Worm (Caenorhabditis elegans): Measurements from ENCODE around the gene str-211.

Gene str-211

ce11 chrV:4918664-4919257 lies 25.4 kb downstream of the str-211 start, which contains the start of gene C02E7.6:
Gene C02E7.6, plus strand, starts transcription at chrV:4919207.
- TF ChIP-seq nhr-102 (tag; optimal IDR thresholded peaks at IDR 0.05) (peak; percentile 62), nhr-10 (tag; optimal IDR thresholded peaks at IDR 0.05) (peak; percentile 48), ztf-11 (tag; optimal IDR thresholded peaks at IDR 0.05) (no peak), lsy-2 (tag; optimal IDR thresholded peaks at IDR 0.05) (no peak), hlh-11 (tag; optimal IDR thresholded peaks at IDR 0.05) (peak; percentile 69), daf-19 (GFP tag; conservative IDR thresholded peaks at IDR 0.05) (no peak), zfp-2 (tag; optimal IDR thresholded peaks at IDR 0.05) (no peak), nhr-48 (tag; optimal IDR thresholded peaks at IDR 0.05) (peak; percentile 93), nhr-28 (tag; optimal IDR thresholded peaks at IDR 0.05) (peak; percentile 30), mxl-3 (GFP tag; optimal IDR thresholded peaks at IDR 0.05) (peak; percentile 43), aly-2 (tag; optimal IDR thresholded peaks at IDR 0.05) (no peak), spr-1 (tag; optimal IDR thresholded peaks at IDR 0.05) (peak; percentile 4), lin-13 (GFP tag; optimal IDR thresholded peaks at IDR 0.05) (no peak), arid-1 (GFP tag; conservative IDR thresholded peaks at IDR 0.05) (no peak), pha-4 (GFP tag; IDR thresholded peaks at IDR 0.05) (no peak), pha-4 (tag; optimal IDR thresholded peaks at IDR 0.05) (no peak), mdl-1 (tag; optimal IDR thresholded peaks at IDR 0.05) (peak in 1 of 2 experiments; percentile 6), ceh-32 (tag; optimal IDR thresholded peaks at IDR 0.05; ENCODE audit: poor library complexity) (no peak), cey-2 (tag; optimal IDR thresholded peaks at IDR 0.05; ENCODE audit: borderline replicate concordance, insufficient read depth) (peak; percentile 47), nhr-42 (GFP tag; IDR thresholded peaks at IDR 0.05) (no peak), ceh-82 (tag; optimal IDR thresholded peaks at IDR 0.05) (no peak)

DNA sequence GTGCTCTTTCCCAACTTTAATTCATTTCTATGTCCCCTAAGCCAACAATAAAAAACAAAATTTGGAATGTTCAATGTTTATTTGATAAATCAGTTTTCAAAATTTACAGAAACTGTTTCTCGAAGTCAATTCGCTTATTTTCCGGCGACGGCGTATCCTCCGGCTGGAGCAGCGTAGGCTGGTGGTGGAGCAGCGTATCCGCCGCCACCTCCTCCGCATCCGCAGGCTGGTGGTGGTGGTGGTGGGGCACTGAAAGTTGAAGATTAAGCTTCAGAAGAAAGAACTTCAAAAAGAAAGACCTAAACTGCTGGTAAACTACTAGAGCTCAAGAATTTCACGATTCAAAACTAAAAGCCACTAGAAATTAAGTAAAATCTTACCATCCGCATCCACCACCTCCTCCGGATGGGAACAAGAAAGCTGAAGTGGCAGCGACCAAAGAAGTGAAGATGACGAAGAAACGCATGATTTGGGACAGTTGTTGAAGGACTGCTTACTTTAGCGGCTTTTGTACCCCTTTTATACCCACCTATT lies 26.0 kb downstream of the str-211 start, which contains the start of gene C02E7.7:
Gene C02E7.7 (minus strand): TSS at position 484 of the 534 bp plus-strand sequence.
- TF ChIP-seq nhr-111 (GFP tag; optimal IDR thresholded peaks at IDR 0.05), result no peak
- TF ChIP-seq set-16 (GFP tag; IDR thresholded peaks at IDR 0.05), result peak; percentile 80

DNA sequence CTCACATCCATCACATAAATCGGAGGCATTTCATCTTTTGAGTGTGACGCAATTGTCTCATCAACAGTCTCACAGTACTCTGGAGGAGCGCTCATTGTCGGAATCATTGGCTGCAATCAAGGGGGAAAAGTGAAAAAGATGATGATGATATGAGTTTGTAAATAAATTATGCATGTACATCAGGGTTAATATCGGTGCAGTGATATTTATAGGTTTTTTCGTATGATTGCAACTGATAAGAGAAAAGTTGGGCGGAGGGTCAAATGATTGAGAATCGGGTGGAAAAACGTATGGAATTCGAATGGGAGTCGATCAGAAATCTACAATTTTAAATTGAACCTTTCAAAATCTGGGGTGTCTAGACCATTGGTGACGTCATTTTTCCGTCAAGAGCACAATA lies 29.2 kb downstream of the str-211 start, which contains the start of gene H23N18.6:
Gene H23N18.6 (minus strand): TSS at position 201 of the 400 bp plus-strand sequence.
- 0 out of 2 replicates have a peak, but pooled peaks have one; percentile 9 for TF ChIP-seq dmd-6 (GFP tag; IDR thresholded peaks at IDR 0.05)
- peak; percentile 48; the same call in 1 of the 2 replicates for TF ChIP-seq php-3 (GFP tag; IDR thresholded peaks at IDR 0.05)
- peak; percentile 4 for TF ChIP-seq aha-1 (tag)
- TF ChIP-seq hlh-11 (tag; optimal IDR thresholded peaks at IDR 0.05), result peak; percentile 28
- no peak for TF ChIP-seq nhr-25 (tag; optimal IDR thresholded peaks at IDR 0.05; ENCODE audit: borderline replicate concordance, insufficient read depth)
- no peak for TF ChIP-seq aly-2 (tag; optimal IDR thresholded peaks at IDR 0.05)
- no peak for TF ChIP-seq lir-3 (tag; optimal IDR thresholded peaks at IDR 0.05)
- TF ChIP-seq F10B5.3 (tag; optimal IDR thresholded peaks at IDR 0.05), result no peak
- peak; percentile 69 for TF ChIP-seq nhr-28 (tag; optimal IDR thresholded peaks at IDR 0.05)
- peak; percentile 77 for TF ChIP-seq pqm-1 (tag; optimal IDR thresholded peaks at IDR 0.05)

DNA sequence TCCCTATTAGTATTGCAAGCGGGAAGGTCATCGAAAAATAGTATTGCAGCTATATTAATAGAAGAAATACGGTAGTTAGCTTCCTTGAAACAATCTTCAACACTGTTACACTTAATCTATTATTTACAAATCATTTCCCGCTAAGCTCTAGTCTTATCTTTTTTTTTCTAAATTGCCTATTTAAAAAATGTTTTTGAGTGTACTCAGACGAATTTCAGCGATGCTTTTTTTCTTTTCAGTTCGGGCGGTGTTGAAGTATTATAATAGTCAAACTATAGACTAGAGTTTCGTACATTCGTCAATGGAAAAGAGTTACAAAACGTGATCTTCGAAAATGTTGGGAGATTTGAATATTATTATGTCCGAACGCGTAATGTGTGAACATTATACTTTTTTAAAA lies 30.3 kb downstream of the str-211 start:
- no peak for TF ChIP-seq daf-12 (tag; optimal IDR thresholded peaks at IDR 0.05)
- TF ChIP-seq F44E2.7 (GFP tag; IDR thresholded peaks at IDR 0.05), result no peak
- no peak for TF ChIP-seq nhr-111 (GFP tag; optimal IDR thresholded peaks at IDR 0.05)
- TF ChIP-seq dmd-9 (GFP tag; IDR thresholded peaks at IDR 0.05), result no peak
- TF ChIP-seq pha-4 (GFP tag; IDR thresholded peaks at IDR 0.05), result no peak
- no peak for TF ChIP-seq pha-4 (tag; optimal IDR thresholded peaks at IDR 0.05)
- no peak for TF ChIP-seq zfp-2 (tag; optimal IDR thresholded peaks at IDR 0.05)
- TF ChIP-seq lin-13 (GFP tag; optimal IDR thresholded peaks at IDR 0.05), result no peak
- TF ChIP-seq saeg-2 (GFP tag; IDR thresholded peaks at IDR 0.05), result no peak
- TF ChIP-seq nhr-25 (tag; optimal IDR thresholded peaks at IDR 0.05; ENCODE audit: borderline replicate concordance, insufficient read depth), result no peak
